Fruit fly (Drosophila melanogaster) whole organism, embryonic: ENCODE measurements around the gene HemK1.

Experiments used
- Ada2b ChIP-seq: fragments of 200-800 bp; sonication (Bioruptor generic); IDR thresholded peaks from 2 replicates; pipeline ENCODE4 v1.3.6; 2022; ENCODE audit warnings: missing biosample characterization, missing genetic modification characterization
- B-H1 ChIP-seq: fragments of 200-800 bp; sonication (Bioruptor generic); IDR thresholded peaks from 3 replicates; pipeline ENCODE4 v1.3.6; 2022; ENCODE audit warnings: missing biosample characterization, missing genetic modification characterization
- C15 ChIP-seq: fragments of 200-800 bp; sonication (Bioruptor generic); IDR thresholded peaks from 3 replicates; pipeline ENCODE4 v1.3.6; 2022; ENCODE audit warnings: missing biosample characterization, missing genetic modification characterization
- CG10654 ChIP-seq: fragments of 200-800 bp; sonication (Bioruptor generic); optimal IDR thresholded peaks from 2 replicates; lab custom pipeline; 2016; ENCODE audit warnings: missing biosample characterization, missing genetic modification characterization
- CG11456 ChIP-seq: fragments of 200-800 bp; sonication (Bioruptor generic); IDR thresholded peaks from 3 replicates; pipeline ENCODE4 v1.3.6; 2022; ENCODE audit warnings: missing biosample characterization, missing genetic modification characterization
- CG14050 ChIP-seq: fragments of 200-800 bp; sonication (Bioruptor generic); IDR thresholded peaks from 3 replicates; pipeline ENCODE4 v1.3.6; 2022; ENCODE audit warnings: missing biosample characterization, missing genetic modification characterization
- CG15011 ChIP-seq: fragments of 200-800 bp; sonication (Bioruptor generic); optimal IDR thresholded peaks from 3 replicates; lab custom pipeline; 2018; ENCODE audit warnings: missing biosample characterization, mild to moderate bottlenecking, missing genetic modification characterization
- CG15601 ChIP-seq: fragments of 200-800 bp; sonication (Bioruptor generic); optimal IDR thresholded peaks from 3 replicates; lab custom pipeline; 2019; ENCODE audit warnings: missing biosample characterization, mild to moderate bottlenecking, missing genetic modification characterization, moderate library complexity
- CG16813 ChIP-seq: fragments of 200-800 bp; sonication (Bioruptor generic); IDR thresholded peaks from 3 replicates; pipeline ENCODE4 v1.3.6; 2022; ENCODE audit warnings: missing biosample characterization, missing genetic modification characterization; ENCODE audit not compliant: partially characterized antibody
- CG17912 ChIP-seq: fragments of 200-800 bp; sonication (Bioruptor generic); optimal IDR thresholded peaks from 2 replicates; lab custom pipeline; 2018; ENCODE audit warnings: missing biosample characterization, mild to moderate bottlenecking, missing genetic modification characterization
- CG18011 ChIP-seq: fragments of 200-800 bp; sonication (Bioruptor generic); optimal IDR thresholded peaks from 2 replicates; lab custom pipeline; 2017; ENCODE audit warnings: missing biosample characterization, missing genetic modification characterization, mild to moderate bottlenecking, moderate library complexity, missing genotype
- CG1832 ChIP-seq: fragments of 200-800 bp; sonication (Bioruptor generic); optimal IDR thresholded peaks from 2 replicates; lab custom pipeline; 2017; ENCODE audit warnings: missing biosample characterization, mild to moderate bottlenecking, missing genetic modification characterization, inconsistent platforms
- CG3065 ChIP-seq: fragments of 200-800 bp; sonication (Bioruptor generic); optimal IDR thresholded peaks from 2 replicates; lab custom pipeline; 2016; ENCODE audit warnings: missing biosample characterization, missing genetic modification characterization
- CG4707 ChIP-seq: fragments of 200-800 bp; sonication (Bioruptor generic); optimal IDR thresholded peaks from 2 replicates; lab custom pipeline; 2018; ENCODE audit warnings: missing biosample characterization, mild to moderate bottlenecking, missing genetic modification characterization, moderate library complexity
- CG5180 ChIP-seq: fragments of 200-800 bp; sonication (Bioruptor generic); optimal IDR thresholded peaks from 3 replicates; lab custom pipeline; 2017; ENCODE audit warnings: missing biosample characterization, missing genetic modification characterization, mild to moderate bottlenecking, moderate library complexity, missing genetic modification reagents
- CG7786 ChIP-seq: fragments of 200-800 bp; sonication (Bioruptor generic); optimal IDR thresholded peaks from 2 replicates; lab custom pipeline; 2016; ENCODE audit warnings: missing biosample characterization, missing genetic modification characterization
- CG8765 ChIP-seq: fragments of 200-800 bp; sonication (Bioruptor generic); IDR thresholded peaks from 2 replicates; pipeline ENCODE4 v1.3.6; 2022; ENCODE audit warnings: missing biosample characterization, missing genetic modification characterization
- CkIIα-i1 ChIP-seq: fragments of 200-800 bp; sonication (Bioruptor generic); IDR thresholded peaks from 2 replicates; pipeline ENCODE4 v1.3.6; 2022; ENCODE audit warnings: missing biosample characterization, missing genetic modification characterization
- D19B ChIP-seq: fragments of 200-800 bp; sonication (Bioruptor generic); optimal IDR thresholded peaks from 2 replicates; lab custom pipeline; 2017; ENCODE audit warnings: missing biosample characterization, mild to moderate bottlenecking, missing genetic modification characterization
- E2f1 ChIP-seq: fragments of 200-800 bp; sonication (Bioruptor generic); IDR thresholded peaks from 2 replicates; pipeline ENCODE4 v1.3.6; 2022; ENCODE audit warnings: missing biosample characterization, missing genetic modification characterization
- Eip74EF ChIP-seq, 2 experiments: fragments of 200-800 bp in 1 of 2; fragments of >200 bp in 1 of 2; sonication (Bioruptor generic) in 1 of 2; optimal IDR thresholded peaks; 2 replicates each; lab custom pipeline; 2017 to 2019; ENCODE audit warnings: missing biosample characterization in 2 of 2, missing genetic modification characterization in 2 of 2, mild to moderate bottlenecking in 1 of 2, moderate library complexity in 1 of 2
- Hand ChIP-seq: fragments of 200-800 bp; sonication (Bioruptor generic); optimal IDR thresholded peaks from 2 replicates; lab custom pipeline; 2017; ENCODE audit warnings: mild to moderate bottlenecking, missing biosample characterization, missing genetic modification reagents, missing genetic modification characterization
- Hsf ChIP-seq: fragments of 200-800 bp; sonication (Bioruptor generic); optimal IDR thresholded peaks from 3 replicates; lab custom pipeline; 2016; ENCODE audit warnings: missing biosample characterization, missing genetic modification characterization
- Jarid2 ChIP-seq: fragments of 200-800 bp; sonication (Bioruptor generic); optimal IDR thresholded peaks from 3 replicates; lab custom pipeline; 2017; ENCODE audit warnings: mild to moderate bottlenecking, missing biosample characterization, missing genetic modification reagents, missing genetic modification characterization
- MESR4 ChIP-seq: fragments of 200-800 bp; sonication (Bioruptor generic); optimal IDR thresholded peaks from 2 replicates; lab custom pipeline; 2018; ENCODE audit warnings: missing biosample characterization, mild to moderate bottlenecking, missing genetic modification characterization, moderate library complexity
- NfI ChIP-seq: fragments of 200-800 bp; sonication (Bioruptor generic); optimal IDR thresholded peaks from 3 replicates; lab custom pipeline; 2018; ENCODE audit warnings: missing biosample characterization, mild to moderate bottlenecking, missing genetic modification characterization, moderate library complexity
- Taf1 ChIP-seq: fragments of 200-800 bp; sonication (Bioruptor generic); IDR thresholded peaks from 2 replicates; pipeline ENCODE4 v1.3.6; 2022; ENCODE audit warnings: missing biosample characterization, missing genetic modification characterization
- Vsx1 ChIP-seq: fragments of 200-800 bp; sonication (Bioruptor generic); optimal IDR thresholded peaks from 2 replicates; lab custom pipeline; 2017; ENCODE audit warnings: missing biosample characterization, mild to moderate bottlenecking, missing genetic modification characterization, missing genetic modification reagents
- chn ChIP-seq: fragments of 200-800 bp; sonication (Bioruptor generic); optimal IDR thresholded peaks from 2 replicates; lab custom pipeline; 2016; ENCODE audit warnings: missing biosample characterization, missing genetic modification characterization
- disco-r ChIP-seq: fragments of 200-800 bp; sonication (Bioruptor generic); optimal IDR thresholded peaks from 2 replicates; lab custom pipeline; 2016; ENCODE audit warnings: missing biosample characterization, missing genetic modification characterization
- esg ChIP-seq: fragments of 200-800 bp; sonication (Bioruptor generic); conservative IDR thresholded peaks from 2 replicates; pipeline ENCODE4 v1.3.6; 2022; ENCODE audit warnings: missing biosample characterization, missing genetic modification characterization
- fru ChIP-seq: fragments of >200 bp; optimal IDR thresholded peaks from 2 replicates; lab custom pipeline; 2017
- hbn ChIP-seq: fragments of 200-800 bp; sonication (Bioruptor generic); IDR thresholded peaks from 2 replicates; pipeline ENCODE4 v1.3.6; 2022; ENCODE audit warnings: missing biosample characterization, missing genetic modification characterization; ENCODE audit not compliant: partially characterized antibody
- lola ChIP-seq, 3 experiments: fragments of >200 bp in 2 of 3; fragments of 200-800 bp in 1 of 3; sonication (Bioruptor generic) in 1 of 3; optimal IDR thresholded peaks; 2 replicates each; lab custom pipeline; 2017 to 2019; ENCODE audit warnings: missing biosample characterization in 3 of 3, missing genetic modification characterization in 3 of 3, mild to moderate bottlenecking in 1 of 3, moderate library complexity in 1 of 3
- luna ChIP-seq: fragments of 200-800 bp; sonication (Bioruptor generic); optimal IDR thresholded peaks from 2 replicates; lab custom pipeline; 2016; ENCODE audit warnings: missing biosample characterization, missing genetic modification characterization
- nmo ChIP-seq: fragments of 200-800 bp; sonication (Bioruptor generic); optimal IDR thresholded peaks from 2 replicates; lab custom pipeline; 2018; ENCODE audit warnings: missing biosample characterization, mild to moderate bottlenecking, missing genetic modification characterization, moderate library complexity
- pho ChIP-seq: fragments of 200-800 bp; sonication (Bioruptor generic); optimal IDR thresholded peaks from 2 replicates; lab custom pipeline; 2016; ENCODE audit warnings: missing biosample characterization, missing genetic modification characterization
- pnt ChIP-seq: fragments of 200-800 bp; sonication (Bioruptor generic); optimal IDR thresholded peaks from 3 replicates; lab custom pipeline; 2016; ENCODE audit warnings: missing biosample characterization, missing genetic modification characterization
- pum ChIP-seq: fragments of 200-800 bp; sonication (Bioruptor generic); optimal IDR thresholded peaks from 2 replicates; lab custom pipeline; 2016; ENCODE audit warnings: missing biosample characterization, missing genetic modification characterization
- row ChIP-seq: fragments of 200-800 bp; sonication (Bioruptor generic); IDR thresholded peaks from 3 replicates; pipeline ENCODE4 v1.3.6; 2022; ENCODE audit warnings: missing biosample characterization, missing genetic modification characterization
- slp2 ChIP-seq: fragments of 200-800 bp; sonication (Bioruptor generic); optimal IDR thresholded peaks from 2 replicates; lab custom pipeline; 2016; ENCODE audit warnings: missing biosample characterization, missing genetic modification characterization
- so ChIP-seq: fragments of 200-800 bp; sonication (Bioruptor generic); IDR thresholded peaks from 3 replicates; pipeline ENCODE4 v1.3.6; 2022; ENCODE audit warnings: missing biosample characterization, missing genetic modification characterization
- sob ChIP-seq: fragments of 200-800 bp; sonication (Bioruptor generic); IDR thresholded peaks from 2 replicates; pipeline ENCODE4 v1.3.6; 2022; ENCODE audit warnings: missing biosample characterization, missing genetic modification characterization
- toy ChIP-seq: fragments of 200-800 bp; sonication (Bioruptor generic); IDR thresholded peaks from 2 replicates; pipeline ENCODE4 v1.3.6; 2022; ENCODE audit warnings: missing biosample characterization, missing genetic modification characterization
- tup ChIP-seq: fragments of 200-800 bp; sonication (Bioruptor generic); optimal IDR thresholded peaks from 2 replicates; lab custom pipeline; 2016; ENCODE audit warnings: missing biosample characterization, mild to moderate bottlenecking, missing genetic modification characterization, moderate library complexity
- twi ChIP-seq: fragments of 200-800 bp; optimal IDR thresholded peaks from 2 replicates; lab custom pipeline; 2019; ENCODE audit warnings: missing biosample characterization, mild to moderate bottlenecking, missing genetic modification characterization, moderate library complexity
- vnd ChIP-seq: fragments of 200-800 bp; sonication (Bioruptor generic); IDR thresholded peaks from 3 replicates; pipeline ENCODE4 v1.3.6; 2022; ENCODE audit warnings: missing biosample characterization, missing genetic modification characterization; ENCODE audit not compliant: partially characterized antibody
- z ChIP-seq: fragments of 200-800 bp; sonication (Bioruptor generic); IDR thresholded peaks from 3 replicates; pipeline ENCODE4 v1.3.6; 2022; ENCODE audit warnings: missing biosample characterization, missing genetic modification characterization
- zf30C ChIP-seq: fragments of 200-800 bp; sonication (Bioruptor generic); optimal IDR thresholded peaks from 3 replicates; lab custom pipeline; 2018; ENCODE audit warnings: missing biosample characterization, mild to moderate bottlenecking, missing genetic modification characterization
- zfh1 ChIP-seq: fragments of 200-800 bp; sonication (Bioruptor generic); IDR thresholded peaks from 3 replicates; pipeline ENCODE4 v1.3.6; 2022; ENCODE audit warnings: missing biosample characterization, missing genetic modification characterization

HemK1 gene

dm6 chr2L:6471978-6472776, 4.7 kb upstream of the HemK1 start (continued):
- TF ChIP-seq pho (GFP tag; lab: Kevin White, UChicago) (no peak), slp2 (GFP tag; lab: Kevin White, UChicago) (no peak), CG15011 (GFP tag; lab: Kevin White, UChicago) (no peak), z (GFP tag; lab: Robert Waterston, UW) (no peak), MESR4 (GFP tag; lab: Kevin White, UChicago) (no peak), hbn (GFP tag; lab: Robert Waterston, UW) (no peak), CG15601 (no peak), CG10654 (GFP tag; lab: Kevin White, UChicago) (no peak), zf30C (GFP tag; lab: Kevin White, UChicago) (no peak), CG14050 (no peak), CG3065 (GFP tag; lab: Kevin White, UChicago) (no peak), C15 (no peak), sob (GFP tag; lab: Robert Waterston, UW) (0 out of 2 replicates have a peak, but pooled peaks have one; percentile 5), Vsx1 (GFP tag; lab: Kevin White, UChicago) (no peak), twi (no peak), CG8765 (GFP tag; lab: Robert Waterston, UW) (no peak), CG4707 (GFP tag; lab: Kevin White, UChicago) (no peak), NfI (GFP tag; lab: Kevin White, UChicago) (no peak), E2f1 (GFP tag; lab: Robert Waterston, UW) (no peak), toy (GFP tag; lab: Robert Waterston, UW) (no peak), CG16813 (GFP tag; lab: Robert Waterston, UW) (no peak), CG18011 (GFP tag; lab: Kevin White, UChicago) (no peak), fru (lab: Kevin White, UChicago) (no peak), Taf1 (GFP tag; lab: Robert Waterston, UW) (peak; percentile 32; the same call in 1 of the 2 replicates), vnd (GFP tag; lab: Robert Waterston, UW) (no peak), row (GFP tag; lab: Robert Waterston, UW) (peak; percentile 49), CG5180 (GFP tag; lab: Kevin White, UChicago) (peak; percentile 34), so (peak; percentile 16; the same call in 1 of the 3 replicates), Hand (GFP tag; lab: Kevin White, UChicago) (no peak), CkIIα-i1 (GFP tag; lab: Robert Waterston, UW) (no peak), Jarid2 (GFP tag; lab: Kevin White, UChicago) (no peak), Hsf (GFP tag; lab: Kevin White, UChicago) (no peak), nmo (no peak), B-H1 (no peak), esg (GFP tag; lab: Robert Waterston, UW) (0 out of 2 replicates have a peak, but pooled peaks have one; percentile 27), lola (GFP tag; optimal IDR thresholded peaks at IDR 0.05; lab: Kevin White, UChicago) (no peak), Eip74EF (GFP tag; optimal IDR thresholded peaks at IDR 0.05; lab: Kevin White, UChicago) (peak in 1 of 2 experiments; percentile 2), Ada2b (GFP tag; lab: Robert Waterston, UW) (no peak), zfh1 (GFP tag; lab: Robert Waterston, UW) (no peak), disco-r (no peak), CG7786 (no peak), CG17912 (GFP tag; lab: Kevin White, UChicago) (no peak), luna (GFP tag; lab: Kevin White, UChicago) (no peak), CG11456 (GFP tag; lab: Robert Waterston, UW) (no peak), chn (GFP tag; lab: Kevin White, UChicago) (no peak), pnt (GFP tag; lab: Kevin White, UChicago) (no peak), pum (GFP tag; lab: Kevin White, UChicago) (no peak), tup (GFP tag; lab: Kevin White, UChicago) (no peak), CG1832 (GFP tag; lab: Kevin White, UChicago) (no peak), D19B (GFP tag; lab: Kevin White, UChicago) (peak; percentile 92)
